Worm (Caenorhabditis elegans) whole organism, young adult: ENCODE data around the gene zig-4.

Experiments
- B0035.1 ChIP-seq: sonication (generic microtip); optimal IDR thresholded peaks from 2 replicates; lab custom pipeline; 2016; ENCODE audit warnings: missing genetic modification characterization, mild to moderate bottlenecking, missing compliant biosample characterization, missing genotype, missing genetic modification reagents
- D2030.7 ChIP-seq: fragments of 200-800 bp; sonication (Bioruptor generic); IDR thresholded peaks from 2 replicates; pipeline ENCODE4 v1.3.6; 2022; ENCODE audit warnings: missing genetic modification reagents, missing genetic modification characterization, missing compliant biosample characterization
- F39B2.1 ChIP-seq: fragments of 200-800 bp; sonication (Bioruptor generic); IDR thresholded peaks from 2 replicates; pipeline ENCODE4 v1.3.6; 2022; ENCODE audit warnings: missing genetic modification reagents, missing genetic modification characterization, missing compliant biosample characterization
- F52B5.7 ChIP-seq: sonication (generic microtip); optimal IDR thresholded peaks from 2 replicates; lab custom pipeline; 2016; ENCODE audit warnings: mild to moderate bottlenecking, missing genetic modification characterization, missing compliant biosample characterization
- F55B11.4 ChIP-seq: sonication (generic microtip); optimal IDR thresholded peaks from 2 replicates; lab custom pipeline; 2016; ENCODE audit warnings: missing compliant biosample characterization, missing genetic modification characterization, borderline replicate concordance; ENCODE audit not compliant: insufficient read depth
- F57C9.4 ChIP-seq: sonication (generic microtip); optimal IDR thresholded peaks from 2 replicates; lab custom pipeline; 2017; ENCODE audit warnings: mild to moderate bottlenecking, missing genetic modification characterization, missing compliant biosample characterization
- Y53F4B.3 ChIP-seq: fragments of 200-800 bp; sonication (Bioruptor generic); IDR thresholded peaks from 2 replicates; pipeline ENCODE4 v1.3.6; 2022; ENCODE audit warnings: missing genetic modification reagents, missing genetic modification characterization, missing compliant biosample characterization
- Y67H2A.10 ChIP-seq: fragments of 200-800 bp; sonication (Bioruptor generic); conservative IDR thresholded peaks from 2 replicates; pipeline ENCODE4 v1.3.6; 2022; ENCODE audit warnings: missing genetic modification reagents, missing genetic modification characterization, missing compliant biosample characterization
- ZK185.1 ChIP-seq: sonication (generic microtip); optimal IDR thresholded peaks from 2 replicates; lab custom pipeline; 2016; ENCODE audit warnings: mild to moderate bottlenecking, missing genetic modification characterization, missing compliant biosample characterization; ENCODE audit not compliant: poor library complexity, severe bottlenecking
- atf-7 ChIP-seq: sonication (generic microtip); optimal IDR thresholded peaks from 2 replicates; lab custom pipeline; 2017; ENCODE audit warnings: mild to moderate bottlenecking, missing genetic modification characterization, missing compliant biosample characterization
- ceh-100 ChIP-seq: fragments of 200-800 bp; sonication (Bioruptor generic); IDR thresholded peaks from 2 replicates; pipeline ENCODE4 v1.3.6; 2022; ENCODE audit warnings: missing genetic modification reagents, missing genetic modification characterization, missing compliant biosample characterization
- ceh-58 ChIP-seq: fragments of 200-800 bp; sonication (Bioruptor generic); IDR thresholded peaks from 2 replicates; pipeline ENCODE4 v1.3.6; 2022; ENCODE audit warnings: missing genetic modification characterization, missing compliant biosample characterization
- ceh-91 ChIP-seq: fragments of 200-800 bp; sonication (Bioruptor generic); IDR thresholded peaks from 2 replicates; pipeline ENCODE4 v1.3.6; 2022; ENCODE audit warnings: missing genetic modification reagents, missing genetic modification characterization, missing compliant biosample characterization
- chd-7 ChIP-seq: sonication (generic microtip); optimal IDR thresholded peaks from 2 replicates; lab custom pipeline; 2016; ENCODE audit warnings: mild to moderate bottlenecking, missing genetic modification characterization, moderate library complexity, missing compliant biosample characterization
- dox-1 ChIP-seq: fragments of 200-800 bp; sonication (Bioruptor generic); IDR thresholded peaks from 2 replicates; pipeline ENCODE4 v1.3.6; 2022; ENCODE audit warnings: missing genetic modification reagents, missing genetic modification characterization, missing compliant biosample characterization
- dpl-1 ChIP-seq: fragments of 150-350 bp; optimal IDR thresholded peaks from 2 replicates; lab custom pipeline; 2014; ENCODE audit warnings: missing biosample characterization, missing genetic modification reagents, missing genetic modification characterization
- egl-18 ChIP-seq: fragments of 200-800 bp; sonication (Bioruptor generic); IDR thresholded peaks from 2 replicates; pipeline ENCODE4 v1.3.6; 2022; ENCODE audit warnings: missing genetic modification reagents, missing genetic modification characterization, missing compliant biosample characterization
- egrh-3 ChIP-seq: fragments of 200-800 bp; sonication (Bioruptor generic); IDR thresholded peaks from 2 replicates; pipeline ENCODE4 v1.3.6; 2022; ENCODE audit warnings: missing genetic modification reagents, missing genetic modification characterization, missing compliant biosample characterization
- ekl-4 ChIP-seq: fragments of 200-800 bp; sonication (Bioruptor generic); IDR thresholded peaks from 2 replicates; pipeline ENCODE4 v1.3.6; 2022; ENCODE audit warnings: missing genetic modification reagents, missing genetic modification characterization, missing compliant biosample characterization
- fkh-3 ChIP-seq: sonication (generic microtip); optimal IDR thresholded peaks from 2 replicates; lab custom pipeline; 2016; ENCODE audit warnings: mild to moderate bottlenecking, missing genetic modification characterization, missing compliant biosample characterization
- him-1 ChIP-seq: sonication (generic microtip); optimal IDR thresholded peaks from 2 replicates; lab custom pipeline; 2016; ENCODE audit warnings: missing genotype, missing genetic modification reagents, missing genetic modification characterization, missing compliant biosample characterization
- hlh-26 ChIP-seq: fragments of 200-800 bp; sonication (Bioruptor generic); conservative IDR thresholded peaks from 2 replicates; pipeline ENCODE4 v1.3.6; 2022; ENCODE audit warnings: missing genetic modification reagents, missing genetic modification characterization, missing compliant biosample characterization
- lag-1 ChIP-seq: fragments of 200-800 bp; sonication (Bioruptor generic); IDR thresholded peaks from 2 replicates; pipeline ENCODE4 v1.3.6; 2022; ENCODE audit warnings: missing genetic modification reagents, missing genetic modification characterization, missing compliant biosample characterization
- lin-35 ChIP-seq, 3 experiments: fragments of 150-350 bp in 2 of 3; sonication (generic microtip) in 1 of 3; optimal IDR thresholded peaks; 2 replicates each; lab custom pipeline; 2014 to 2018; ENCODE audit warnings: missing biosample characterization in 3 of 3, missing genetic modification characterization in 3 of 3, missing genetic modification reagents in 3 of 3
- lsy-27 ChIP-seq: sonication (generic microtip); optimal IDR thresholded peaks from 2 replicates; lab custom pipeline; 2017; ENCODE audit warnings: missing genetic modification characterization, mild to moderate bottlenecking, missing compliant biosample characterization, antibody characterized with exemption, missing genotype, borderline replicate concordance; ENCODE audit not compliant: insufficient read depth
- madf-3 ChIP-seq: fragments of 200-800 bp; sonication (Bioruptor generic); IDR thresholded peaks from 2 replicates; pipeline ENCODE4 v1.3.6; 2022; ENCODE audit warnings: missing genetic modification reagents, missing genetic modification characterization, missing compliant biosample characterization
- nfya-2 ChIP-seq: fragments of 200-800 bp; sonication (Bioruptor generic); IDR thresholded peaks from 2 replicates; pipeline ENCODE4 v1.3.6; 2022; ENCODE audit warnings: missing genetic modification reagents, missing genetic modification characterization, missing compliant biosample characterization
- nhr-27 ChIP-seq: fragments of 200-800 bp; sonication (Bioruptor generic); optimal IDR thresholded peaks from 2 replicates; lab custom pipeline; 2018; ENCODE audit warnings: mild to moderate bottlenecking, missing genetic modification characterization, moderate library complexity, missing compliant biosample characterization
- rcor-1 ChIP-seq: fragments of 200-800 bp; sonication (Bioruptor generic); IDR thresholded peaks from 2 replicates; pipeline ENCODE4 v1.3.6; 2022; ENCODE audit warnings: missing genetic modification reagents, missing genetic modification characterization, missing compliant biosample characterization
- sdz-38 ChIP-seq: sonication (generic microtip); optimal IDR thresholded peaks from 2 replicates; lab custom pipeline; 2016; ENCODE audit warnings: missing genotype, missing genetic modification characterization, missing compliant biosample characterization
- snpc-4 ChIP-seq, 5 experiments: fragments of 150-350 bp in 1 of 5; sonication (generic microtip) in 4 of 5; optimal IDR thresholded peaks; 2 replicates each; lab custom pipeline; 2014 to 2018; ENCODE audit warnings: missing genetic modification characterization in 5 of 5, missing biosample characterization in 3 of 5, antibody characterized with exemption in 2 of 5, mild to moderate bottlenecking in 2 of 5, missing compliant biosample characterization in 2 of 5, missing genotype in 2 of 5, moderate library complexity in 2 of 5, missing genetic modification reagents in 1 of 5
- tbx-9 ChIP-seq: sonication (generic microtip); optimal IDR thresholded peaks from 2 replicates; lab custom pipeline; 2016; ENCODE audit warnings: borderline replicate concordance, missing genetic modification characterization, inconsistent platforms, missing compliant biosample characterization
- unc-62 ChIP-seq: fragments of 150-350 bp; optimal IDR thresholded peaks from 2 replicates; lab custom pipeline; 2014; ENCODE audit warnings: missing biosample characterization, missing genetic modification reagents, missing genetic modification characterization
- zim-3 ChIP-seq: sonication (generic microtip); optimal IDR thresholded peaks from 2 replicates; lab custom pipeline; 2017; ENCODE audit warnings: mild to moderate bottlenecking, missing genetic modification characterization, moderate library complexity, missing compliant biosample characterization
- ztf-18 ChIP-seq: sonication (generic microtip); optimal IDR thresholded peaks from 2 replicates; lab custom pipeline; 2016; ENCODE audit warnings: missing genotype, mild to moderate bottlenecking, missing genetic modification characterization, missing compliant biosample characterization
- ztf-22 ChIP-seq: fragments of 200-800 bp; sonication (Bioruptor generic); optimal IDR thresholded peaks from 2 replicates; lab custom pipeline; 2018; ENCODE audit warnings: mild to moderate bottlenecking, missing genetic modification characterization, moderate library complexity, missing compliant biosample characterization
- ztf-6 ChIP-seq: fragments of 200-800 bp; sonication (Bioruptor generic); IDR thresholded peaks from 2 replicates; pipeline ENCODE4 v1.3.6; 2022; ENCODE audit warnings: missing genetic modification reagents, missing genetic modification characterization, missing compliant biosample characterization

zig-4 gene

ce11 chrX:7956449-7956848 is 31.2 kb downstream of the zig-4 start (continued):
- no peak for TF ChIP-seq F57C9.4
- TF ChIP-seq ceh-58 (GFP tag; lab: Robert Waterston, UW): no peak
- TF ChIP-seq him-1 (tag; lab: Kevin White, UChicago): no peak
- TF ChIP-seq egl-18 (GFP tag; lab: Robert Waterston, UW): no peak
- TF ChIP-seq ceh-100: no peak
- no peak for TF ChIP-seq D2030.7 (GFP tag; lab: Robert Waterston, UW)
- peak; percentile 22; the same call in 1 of the 2 replicates for TF ChIP-seq ekl-4
- TF ChIP-seq F39B2.1 (GFP tag; lab: Robert Waterston, UW): no peak
- no peak for TF ChIP-seq F52B5.7 (tag; lab: Kevin White, UChicago)
- TF ChIP-seq F55B11.4 (tag; lab: Kevin White, UChicago): no peak
- TF ChIP-seq egrh-3 (GFP tag; lab: Robert Waterston, UW): no peak
- no peak for TF ChIP-seq ZK185.1 (tag; lab: Kevin White, UChicago)
- peak; percentile 9 for TF ChIP-seq chd-7 (tag; lab: Kevin White, UChicago)
- no peak for TF ChIP-seq madf-3
- TF ChIP-seq rcor-1: no peak
- no peak for TF ChIP-seq ztf-6 (GFP tag; lab: Robert Waterston, UW)
- no peak for TF ChIP-seq Y53F4B.3 (GFP tag; lab: Robert Waterston, UW)
- TF ChIP-seq dox-1 (GFP tag; lab: Robert Waterston, UW): 0 out of 2 replicates have a peak, but pooled peaks have one; percentile 20
- no peak for TF ChIP-seq ztf-22 (GFP tag; lab: Kevin White, UChicago)
- TF ChIP-seq atf-7: no peak
- TF ChIP-seq, all 124 proteins: peak for 13

ce11 chrX:7958203-7958602 is 33.0 kb downstream of the zig-4 start, which contains the start of gene sfxn-2:
sfxn-2 (minus strand) TSS chrX:7958303.
- no peak for TF ChIP-seq snpc-4 (GFP tag; optimal IDR thresholded peaks at IDR 0.05; lab: Kevin White, UChicago)
- TF ChIP-seq snpc-4 (tag; optimal IDR thresholded peaks at IDR 0.05; lab: Kevin White, UChicago): no peak
- no peak for TF ChIP-seq D2030.7 (GFP tag; lab: Robert Waterston, UW)
- no peak for TF ChIP-seq sdz-38 (tag; lab: Kevin White, UChicago)
- TF ChIP-seq fkh-3 (tag; lab: Kevin White, UChicago): no peak
- no peak for TF ChIP-seq ztf-18
- no peak for TF ChIP-seq lin-35 (GFP tag; optimal IDR thresholded peaks at IDR 0.05; lab: Kevin White, UChicago)
- TF ChIP-seq lsy-27 (tag; lab: Kevin White, UChicago): no peak
- TF ChIP-seq unc-62: no peak
- TF ChIP-seq dpl-1 (GFP tag; lab: Kevin White, UChicago): no peak
- no peak for TF ChIP-seq nfya-2 (GFP tag; lab: Robert Waterston, UW)
- no peak for TF ChIP-seq chd-7 (tag; lab: Kevin White, UChicago)
- TF ChIP-seq lag-1: no peak
- no peak for TF ChIP-seq ceh-91
- TF ChIP-seq zim-3 (tag; lab: Kevin White, UChicago): no peak
- no peak for TF ChIP-seq hlh-26 (GFP tag; lab: Robert Waterston, UW)
- TF ChIP-seq nhr-27 (tag; lab: Kevin White, UChicago): no peak
- TF ChIP-seq, all 124 proteins: peak for 0

ce11 chrX:7961623-7962022 is 36.4 kb downstream of the zig-4 start, which contains the start of gene sem-5:
sem-5 (minus strand) TSS chrX:7961723.
- TF ChIP-seq Y67H2A.10 (GFP tag; lab: Robert Waterston, UW) (no peak), tbx-9 (no peak), B0035.1 (no peak)
